Worm (Caenorhabditis elegans): ENCODE measurements around the gene T04C12.33.

T04C12.33 gene

DNA sequence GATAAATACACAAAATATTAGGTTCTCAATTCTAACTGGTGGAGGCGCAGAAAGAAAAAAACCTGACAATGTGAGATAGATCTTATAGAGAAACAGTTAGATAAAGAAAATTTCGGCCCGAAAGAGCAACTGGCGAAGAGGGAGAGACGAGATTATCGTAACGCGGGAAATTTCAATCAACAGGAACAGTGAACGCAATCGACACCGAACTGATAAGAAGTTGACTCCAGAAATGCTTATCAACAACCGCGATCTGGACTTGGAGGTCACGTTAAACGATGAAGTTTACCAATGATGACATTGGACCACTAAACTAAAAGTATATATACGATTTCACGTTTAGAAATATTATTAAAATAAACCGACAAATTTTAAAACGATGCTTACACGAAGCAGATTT lies 24.4 kb downstream of the T04C12.33 start:
- no peak for TF ChIP-seq elt-1 (tag; optimal IDR thresholded peaks at IDR 0.05)
- no peak for TF ChIP-seq nhr-10 (tag; optimal IDR thresholded peaks at IDR 0.05)
- TF ChIP-seq C34F6.9 (tag; optimal IDR thresholded peaks at IDR 0.05), result peak; percentile 14
- no peak for TF ChIP-seq egl-27 (tag; optimal IDR thresholded peaks at IDR 0.05)
- no peak for TF ChIP-seq lin-39 (tag; optimal IDR thresholded peaks at IDR 0.05)
- no peak for TF ChIP-seq nhr-12 (tag; optimal IDR thresholded peaks at IDR 0.05)
- peak; percentile 43 for TF ChIP-seq nhr-129 (tag; optimal IDR thresholded peaks at IDR 0.05)
- no peak for TF ChIP-seq nhr-6 (tag; optimal IDR thresholded peaks at IDR 0.05)
- TF ChIP-seq nhr-23 (tag; optimal IDR thresholded peaks at IDR 0.05), result no peak
- no peak for TF ChIP-seq zag-1 (tag; optimal IDR thresholded peaks at IDR 0.05)
- TF ChIP-seq ceh-82 (tag; optimal IDR thresholded peaks at IDR 0.05), result no peak
- TF ChIP-seq mab-5 (tag; optimal IDR thresholded peaks at IDR 0.05), result no peak
- TF ChIP-seq Y55F3AM.14 (GFP tag; optimal IDR thresholded peaks at IDR 0.05), result no peak
- TF ChIP-seq crh-2 (tag; optimal IDR thresholded peaks at IDR 0.05), result peak; percentile 31
- TF ChIP-seq alr-1 (tag; optimal IDR thresholded peaks at IDR 0.05), result no peak
- TF ChIP-seq fos-1 (tag; optimal IDR thresholded peaks at IDR 0.05), result peak; percentile 46
- peak in 1 of 2 experiments; percentile 40 for TF ChIP-seq lsy-2 (tag; optimal IDR thresholded peaks at IDR 0.05)
- TF ChIP-seq ama-1 (optimal IDR thresholded peaks at IDR 0.05), result peak; percentile 79
- TF ChIP-seq elt-3 (tag; optimal IDR thresholded peaks at IDR 0.05), result no peak
- no peak for TF ChIP-seq sem-4 (tag; optimal IDR thresholded peaks at IDR 0.05)
- TF ChIP-seq nhr-25 (tag; optimal IDR thresholded peaks at IDR 0.05), result no peak
- peak; percentile 77 for TF ChIP-seq ztf-4 (tag; optimal IDR thresholded peaks at IDR 0.05)
- TF ChIP-seq unc-55 (GFP tag; optimal IDR thresholded peaks at IDR 0.05), result no peak
- no peak for TF ChIP-seq lin-11 (tag; optimal IDR thresholded peaks at IDR 0.05)
- no peak for TF ChIP-seq F13H6.1 (tag; optimal IDR thresholded peaks at IDR 0.05)
- TF ChIP-seq ceh-16 (tag; optimal IDR thresholded peaks at IDR 0.05), result no peak
- TF ChIP-seq sma-9 (GFP tag; optimal IDR thresholded peaks at IDR 0.05), result peak; percentile 25
- no peak for TF ChIP-seq sma-9 (tag; optimal IDR thresholded peaks at IDR 0.05)
- TF ChIP-seq sma-3 (GFP tag; optimal IDR thresholded peaks at IDR 0.05), result no peak
- TF ChIP-seq dmd-4 (tag; optimal IDR thresholded peaks at IDR 0.05), result no peak
- TF ChIP-seq unc-62 (GFP tag; optimal IDR thresholded peaks at IDR 0.05), result peak; percentile 38
- TF ChIP-seq mdl-1 (tag; optimal IDR thresholded peaks at IDR 0.05), result no peak
- no peak for TF ChIP-seq blmp-1 (tag; optimal IDR thresholded peaks at IDR 0.05; ENCODE audit: insufficient read depth)
- no peak for TF ChIP-seq gmeb-1 (tag; optimal IDR thresholded peaks at IDR 0.05)
- no peak for TF ChIP-seq aly-2 (tag; optimal IDR thresholded peaks at IDR 0.05)
- no peak for TF ChIP-seq unc-39 (tag; optimal IDR thresholded peaks at IDR 0.05)
- TF ChIP-seq nhr-21 (tag; optimal IDR thresholded peaks at IDR 0.05), result no peak
- TF ChIP-seq snpc-4 (tag; optimal IDR thresholded peaks at IDR 0.05), result no peak
- no peak for TF ChIP-seq ZK546.5 (tag; optimal IDR thresholded peaks at IDR 0.05)
- no peak for TF ChIP-seq nhr-11 (tag; optimal IDR thresholded peaks at IDR 0.05)
- TF ChIP-seq skn-1 (tag; optimal IDR thresholded peaks at IDR 0.05), result no peak
- peak; percentile 32 for TF ChIP-seq lin-13 (GFP tag; optimal IDR thresholded peaks at IDR 0.05)
- no peak for TF ChIP-seq ztf-11 (tag; optimal IDR thresholded peaks at IDR 0.05)
- no peak for TF ChIP-seq ztf-1 (GFP tag; conservative IDR thresholded peaks at IDR 0.05)
- TF ChIP-seq nhr-77 (tag; optimal IDR thresholded peaks at IDR 0.05), result no peak
- no peak for TF ChIP-seq nhr-237 (tag; optimal IDR thresholded peaks at IDR 0.05)
- TF ChIP-seq mbf-1 (tag; optimal IDR thresholded peaks at IDR 0.05), result no peak
- TF ChIP-seq peb-1 (tag; optimal IDR thresholded peaks at IDR 0.05), result no peak
- TF ChIP-seq R02D3.7 (tag; optimal IDR thresholded peaks at IDR 0.05), result no peak

Data from whole organism, L2 larva.